Fruit fly (Drosophila melanogaster) whole organism, embryonic: Measurements from ENCODE around the gene CG10477.

Source experiments
- Bgb ChIP-seq: fragments of 200-800 bp; sonication (Bioruptor generic); IDR thresholded peaks from 2 replicates; pipeline ENCODE4 v1.3.6; 2022; ENCODE audit warnings: missing biosample characterization, missing genetic modification characterization; ENCODE audit not compliant: partially characterized antibody
- CG10565 ChIP-seq: fragments of 200-800 bp; sonication (Bioruptor generic); optimal IDR thresholded peaks from 3 replicates; lab custom pipeline; 2016; ENCODE audit warnings: missing biosample characterization, mild to moderate bottlenecking, missing genetic modification characterization
- CG11398 ChIP-seq: fragments of 200-800 bp; sonication (Bioruptor generic); optimal IDR thresholded peaks from 2 replicates; lab custom pipeline; 2016; ENCODE audit warnings: missing biosample characterization, missing genetic modification characterization
- CG14050 ChIP-seq: fragments of 200-800 bp; sonication (Bioruptor generic); IDR thresholded peaks from 3 replicates; pipeline ENCODE4 v1.3.6; 2022; ENCODE audit warnings: missing biosample characterization, missing genetic modification characterization
- CG15011 ChIP-seq: fragments of 200-800 bp; sonication (Bioruptor generic); optimal IDR thresholded peaks from 3 replicates; lab custom pipeline; 2018; ENCODE audit warnings: missing biosample characterization, mild to moderate bottlenecking, missing genetic modification characterization
- CG15479 ChIP-seq: fragments of 200-800 bp; sonication (Bioruptor generic); optimal IDR thresholded peaks from 3 replicates; lab custom pipeline; 2019; ENCODE audit warnings: missing biosample characterization, mild to moderate bottlenecking, missing genetic modification characterization, moderate library complexity
- CG15514 ChIP-seq: fragments of 200-800 bp; sonication (Bioruptor generic); optimal IDR thresholded peaks from 3 replicates; lab custom pipeline; 2017; ENCODE audit warnings: missing biosample characterization, missing genetic modification characterization, mild to moderate bottlenecking, moderate library complexity, missing genetic modification reagents
- CG1602 ChIP-seq: fragments of 200-800 bp; sonication (Bioruptor generic); optimal IDR thresholded peaks from 3 replicates; lab custom pipeline; 2016; ENCODE audit warnings: missing biosample characterization, missing genetic modification characterization
- CG2875 ChIP-seq: fragments of 200-800 bp; sonication (Bioruptor generic); optimal IDR thresholded peaks from 2 replicates; lab custom pipeline; 2017; ENCODE audit warnings: missing biosample characterization, mild to moderate bottlenecking, missing genetic modification characterization, missing genetic modification reagents
- CG34376 ChIP-seq: fragments of 200-800 bp; sonication (Bioruptor generic); optimal IDR thresholded peaks from 2 replicates; lab custom pipeline; 2018; ENCODE audit warnings: missing biosample characterization, mild to moderate bottlenecking, missing genetic modification characterization
- CG6791 ChIP-seq: fragments of 200-800 bp; sonication (Bioruptor generic); IDR thresholded peaks from 3 replicates; pipeline ENCODE4 v1.3.6; 2022; ENCODE audit warnings: missing biosample characterization, missing genetic modification characterization; ENCODE audit not compliant: partially characterized antibody
- CG7745 ChIP-seq: fragments of 200-800 bp; sonication (Bioruptor generic); optimal IDR thresholded peaks from 2 replicates; lab custom pipeline; 2018; ENCODE audit warnings: missing biosample characterization, mild to moderate bottlenecking, missing genetic modification characterization, moderate library complexity
- CG8089 ChIP-seq: fragments of 200-800 bp; sonication (Bioruptor generic); optimal IDR thresholded peaks from 3 replicates; lab custom pipeline; 2016; ENCODE audit warnings: missing biosample characterization, missing genetic modification characterization
- CG8944 ChIP-seq: fragments of 200-800 bp; sonication (Bioruptor generic); optimal IDR thresholded peaks from 3 replicates; lab custom pipeline; 2016; ENCODE audit warnings: missing biosample characterization, missing genetic modification characterization
- CoRest ChIP-seq: fragments of 200-800 bp; sonication (Bioruptor generic); optimal IDR thresholded peaks from 3 replicates; lab custom pipeline; 2018; ENCODE audit warnings: missing biosample characterization, mild to moderate bottlenecking, missing genetic modification characterization, moderate library complexity
- Deaf1 ChIP-seq: fragments of 200-800 bp; optimal IDR thresholded peaks from 3 replicates; lab custom pipeline; 2019; ENCODE audit warnings: missing biosample characterization, mild to moderate bottlenecking, missing genetic modification characterization, moderate library complexity
- Dref ChIP-seq: fragments of 200-800 bp; sonication (Bioruptor generic); IDR thresholded peaks from 2 replicates; pipeline ENCODE4 v1.3.6; 2022; ENCODE audit warnings: missing biosample characterization, missing genetic modification characterization
- Drgx ChIP-seq: fragments of 200-800 bp; sonication (Bioruptor generic); IDR thresholded peaks from 2 replicates; pipeline ENCODE4 v1.3.6; 2022; ENCODE audit warnings: missing biosample characterization, missing genetic modification characterization
- Eip74EF ChIP-seq, 2 experiments: fragments of 200-800 bp in 1 of 2; fragments of >200 bp in 1 of 2; sonication (Bioruptor generic) in 1 of 2; optimal IDR thresholded peaks; 2 replicates each; lab custom pipeline; 2017 to 2019; ENCODE audit warnings: missing biosample characterization in 2 of 2, missing genetic modification characterization in 2 of 2, mild to moderate bottlenecking in 1 of 2, moderate library complexity in 1 of 2
- H2.0 ChIP-seq: fragments of 200-800 bp; sonication (Bioruptor generic); IDR thresholded peaks from 2 replicates; pipeline ENCODE4 v1.3.6; 2022; ENCODE audit warnings: missing biosample characterization, missing genetic modification characterization
- Hr39 ChIP-seq: fragments of >200 bp; optimal IDR thresholded peaks from 2 replicates; lab custom pipeline; 2017
- Hr78 ChIP-seq, 2 experiments: fragments of 200-800 bp in 1 of 2; fragments of >200 bp in 1 of 2; sonication (Bioruptor generic) in 1 of 2; optimal IDR thresholded peaks; 2 replicates each; lab custom pipeline; 2017 to 2019; ENCODE audit warnings: missing biosample characterization in 2 of 2, missing genetic modification characterization in 2 of 2, mild to moderate bottlenecking in 1 of 2, moderate library complexity in 1 of 2
- MBD-R2 ChIP-seq: fragments of 200-800 bp; sonication (Bioruptor generic); IDR thresholded peaks from 2 replicates; pipeline ENCODE4 v1.3.6; 2022; ENCODE audit warnings: missing biosample characterization, missing genetic modification characterization
- Nf-YC ChIP-seq: fragments of 200-800 bp; optimal IDR thresholded peaks from 3 replicates; lab custom pipeline; 2019; ENCODE audit warnings: missing biosample characterization, mild to moderate bottlenecking, missing genetic modification characterization, moderate library complexity
- Oaz ChIP-seq: fragments of 200-800 bp; sonication (Bioruptor generic); IDR thresholded peaks from 2 replicates; pipeline ENCODE4 v1.3.6; 2022; ENCODE audit warnings: missing biosample characterization, missing genetic modification characterization
- Pdp1 ChIP-seq, 2 experiments: fragments of 200-800 bp; sonication (Bioruptor generic); optimal IDR thresholded peaks; 3 replicates each; lab custom pipeline; 2016; ENCODE audit warnings: missing biosample characterization in 2 of 2, missing genetic modification characterization in 2 of 2, mild to moderate bottlenecking in 1 of 2, moderate library complexity in 1 of 2
- Six4 ChIP-seq: fragments of 200-800 bp; sonication (Bioruptor generic); optimal IDR thresholded peaks from 2 replicates; lab custom pipeline; 2016; ENCODE audit warnings: missing biosample characterization, missing genetic modification characterization
- btn ChIP-seq: fragments of 200-800 bp; sonication (Bioruptor generic); optimal IDR thresholded peaks from 2 replicates; lab custom pipeline; 2016; ENCODE audit warnings: missing biosample characterization, missing genetic modification characterization
- chinmo ChIP-seq: fragments of 200-800 bp; sonication (Bioruptor generic); IDR thresholded peaks from 4 replicates; pipeline ENCODE4 v1.3.6; 2022; ENCODE audit warnings: missing biosample characterization, missing genetic modification characterization; ENCODE audit not compliant: partially characterized antibody
- chm ChIP-seq: fragments of 200-800 bp; sonication (Bioruptor generic); IDR thresholded peaks from 2 replicates; pipeline ENCODE4 v1.3.6; 2022; ENCODE audit warnings: missing biosample characterization, missing genetic modification characterization
- disco-r ChIP-seq: fragments of 200-800 bp; sonication (Bioruptor generic); optimal IDR thresholded peaks from 2 replicates; lab custom pipeline; 2016; ENCODE audit warnings: missing biosample characterization, missing genetic modification characterization
- grn ChIP-seq: fragments of 200-800 bp; sonication (Bioruptor generic); optimal IDR thresholded peaks from 3 replicates; lab custom pipeline; 2017; ENCODE audit warnings: missing biosample characterization, missing genetic modification characterization
- hbn ChIP-seq: fragments of 200-800 bp; sonication (Bioruptor generic); IDR thresholded peaks from 2 replicates; pipeline ENCODE4 v1.3.6; 2022; ENCODE audit warnings: missing biosample characterization, missing genetic modification characterization; ENCODE audit not compliant: partially characterized antibody
- inv ChIP-seq: fragments of 200-800 bp; sonication (Bioruptor generic); IDR thresholded peaks from 2 replicates; pipeline ENCODE4 v1.3.6; 2022; ENCODE audit warnings: missing biosample characterization, missing genetic modification characterization; ENCODE audit not compliant: partially characterized antibody
- lbe ChIP-seq: fragments of 200-800 bp; sonication (Bioruptor generic); optimal IDR thresholded peaks from 2 replicates; lab custom pipeline; 2016; ENCODE audit warnings: missing biosample characterization, mild to moderate bottlenecking, missing genetic modification characterization
- prd ChIP-seq, 3 experiments: fragments of >200 bp in 2 of 3; fragments of 200-800 bp in 1 of 3; sonication (Bioruptor generic) in 1 of 3; optimal IDR thresholded peaks in 2 of 3; IDR thresholded peaks in 1 of 3; 2 replicates in 2 of 3; 3 replicates in 1 of 3; pipeline versions ENCODE4 v1.3.6 to Lab custom; 2017 to 2022; ENCODE audit warnings: missing biosample characterization in 1 of 3, missing genetic modification characterization in 1 of 3
- pros ChIP-seq: fragments of 200-800 bp; sonication (Bioruptor generic); optimal IDR thresholded peaks from 3 replicates; lab custom pipeline; 2019; ENCODE audit warnings: missing biosample characterization, mild to moderate bottlenecking, missing genetic modification characterization, moderate library complexity
- sd ChIP-seq: fragments of 200-800 bp; sonication (Bioruptor generic); optimal IDR thresholded peaks from 3 replicates; lab custom pipeline; 2018; ENCODE audit warnings: missing biosample characterization, mild to moderate bottlenecking, missing genetic modification characterization, moderate library complexity
- sisA ChIP-seq: fragments of 200-800 bp; sonication (Bioruptor generic); IDR thresholded peaks from 2 replicates; pipeline ENCODE4 v1.3.6; 2022; ENCODE audit warnings: missing biosample characterization, missing genetic modification characterization
- ssp ChIP-seq: fragments of 200-800 bp; sonication (Bioruptor generic); IDR thresholded peaks from 2 replicates; pipeline ENCODE4 v1.3.6; 2022; ENCODE audit warnings: missing biosample characterization, missing genetic modification characterization
- sug ChIP-seq: fragments of 200-800 bp; optimal IDR thresholded peaks from 2 replicates; lab custom pipeline; 2019; ENCODE audit warnings: missing biosample characterization, mild to moderate bottlenecking, missing genetic modification characterization, moderate library complexity
- tap ChIP-seq: fragments of 200-800 bp; optimal IDR thresholded peaks from 3 replicates; lab custom pipeline; 2019; ENCODE audit warnings: missing biosample characterization, mild to moderate bottlenecking, missing genetic modification characterization, moderate library complexity
- zen ChIP-seq: fragments of 200-800 bp; sonication (Bioruptor generic); optimal IDR thresholded peaks from 3 replicates; lab custom pipeline; 2018; ENCODE audit warnings: missing biosample characterization, mild to moderate bottlenecking, missing genetic modification characterization, moderate library complexity

CG10477 gene

DNA sequence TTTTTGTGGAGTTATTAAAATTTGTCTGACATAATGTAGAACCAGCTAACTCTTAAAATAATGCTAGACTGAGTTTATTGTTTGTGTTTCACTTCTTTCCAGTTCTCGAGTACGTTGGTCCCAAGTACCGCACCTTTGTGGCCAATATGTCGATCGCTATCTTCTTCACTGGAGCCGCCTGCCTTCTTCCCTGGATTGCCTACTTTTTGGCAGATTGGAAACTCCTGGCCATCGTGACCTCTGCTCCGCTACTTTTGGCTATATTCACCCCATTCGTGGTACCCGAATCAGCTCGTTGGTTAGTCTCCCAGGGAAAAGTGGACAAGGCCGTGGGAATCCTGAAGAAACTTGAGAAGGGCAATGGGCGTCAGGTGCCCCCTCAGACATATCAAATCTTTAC, 35.7 kb upstream of the CG10477 start:
- TF ChIP-seq grn (GFP tag; lab: Kevin White, UChicago) (peak; percentile 73), Oaz (GFP tag; lab: Robert Waterston, UW) (no peak), btn (GFP tag; lab: Kevin White, UChicago) (no peak), Hr78 (GFP tag; optimal IDR thresholded peaks at IDR 0.05; lab: Kevin White, UChicago) (peak in 1 of 2 experiments; percentile 56)

DNA sequence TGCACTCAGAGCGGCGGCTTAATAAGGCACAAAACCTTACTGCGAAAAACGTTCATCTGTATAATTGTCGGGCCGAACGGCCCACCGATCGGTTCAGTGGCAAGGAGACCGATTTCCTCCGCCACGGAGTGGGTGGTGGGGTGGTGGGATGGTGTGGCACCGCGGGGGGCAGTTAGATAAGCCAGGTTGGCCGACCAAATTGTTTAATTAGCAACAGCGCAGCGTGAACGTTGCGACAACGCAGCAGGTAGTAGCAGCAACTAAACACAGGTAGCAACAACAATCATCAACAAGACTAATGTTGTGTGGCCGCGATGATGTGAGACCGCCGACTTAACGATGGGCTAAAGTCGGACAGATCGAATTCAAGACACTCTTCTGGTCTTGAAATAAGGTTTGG, 33.8 kb upstream of the CG10477 start:
- TF ChIP-seq Bgb (no peak), CG14050 (GFP tag; lab: Robert Waterston, UW) (no peak), Drgx (GFP tag; lab: Robert Waterston, UW) (peak; percentile 22; the same call in 1 of the 2 replicates), H2.0 (GFP tag; lab: Robert Waterston, UW) (no peak), MBD-R2 (0 out of 2 replicates have a peak, but pooled peaks have one; percentile 13), CG15011 (GFP tag; lab: Kevin White, UChicago) (no peak), hbn (GFP tag; lab: Robert Waterston, UW) (no peak), CG6791 (GFP tag; lab: Robert Waterston, UW) (0 out of 3 replicates have a peak, but pooled peaks have one; percentile 36), CG8089 (GFP tag; lab: Kevin White, UChicago) (no peak), prd (optimal IDR thresholded peaks at IDR 0.05; lab: Kevin White, UChicago) (no peak), prd (GFP tag; IDR thresholded peaks at IDR 0.05; lab: Robert Waterston, UW) (0 out of 3 replicates have a peak, but pooled peaks have one; percentile 18), Nf-YC (tag; lab: Kevin White, UChicago) (no peak), zen (tag; lab: Kevin White, UChicago) (peak; percentile 95), chm (GFP tag; lab: Robert Waterston, UW) (no peak), CG15479 (peak; percentile 57), Hr39 (lab: Kevin White, UChicago) (peak; percentile 20), Dref (GFP tag; lab: Robert Waterston, UW) (0 out of 2 replicates have a peak, but pooled peaks have one; percentile 1)
- TF ChIP-seq, all 482 proteins: peak for 8

DNA sequence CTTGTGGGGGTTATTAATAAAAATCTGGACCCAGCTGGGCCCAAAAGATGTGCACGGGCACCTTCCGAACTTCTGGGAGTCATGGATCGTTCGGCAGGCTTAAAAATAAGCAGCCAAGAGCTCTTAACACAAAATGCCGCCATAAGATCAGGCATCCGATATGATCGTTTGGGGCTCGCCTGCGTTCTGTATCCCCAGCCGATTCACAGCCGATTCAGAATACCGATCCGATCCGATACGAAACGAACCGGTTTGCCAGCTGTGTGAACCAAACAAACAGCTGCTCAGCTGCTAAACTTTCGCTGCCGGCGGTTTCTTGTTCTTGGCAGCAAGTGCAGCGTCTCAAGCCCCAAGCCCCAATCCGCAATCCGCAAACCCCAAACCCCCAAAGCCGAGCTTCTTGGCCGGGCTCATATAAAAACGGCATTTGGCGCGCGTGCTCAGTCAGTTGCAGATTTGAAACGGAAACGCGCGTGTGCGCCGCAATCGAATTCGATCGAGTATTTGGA, 31.5 kb upstream of the CG10477 start, which contains the start of gene CG42269:
CG42269 (plus strand) TSS at position 416 of the 509 bp plus-strand sequence.
- TF ChIP-seq lbe (GFP tag; lab: Kevin White, UChicago) (no peak), tap (tag; lab: Kevin White, UChicago) (no peak), CoRest (no peak), Deaf1 (peak; percentile 56), CG10565 (GFP tag; lab: Kevin White, UChicago) (no peak), disco-r (GFP tag; lab: Kevin White, UChicago) (no peak), Six4 (GFP tag; lab: Kevin White, UChicago) (no peak), CG15514 (no peak), sisA (no peak), chinmo (GFP tag; lab: Robert Waterston, UW) (0 out of 4 replicates have a peak, but pooled peaks have one; percentile 38), CG11398 (GFP tag; lab: Kevin White, UChicago) (no peak), CG8944 (GFP tag; lab: Kevin White, UChicago) (no peak)

DNA sequence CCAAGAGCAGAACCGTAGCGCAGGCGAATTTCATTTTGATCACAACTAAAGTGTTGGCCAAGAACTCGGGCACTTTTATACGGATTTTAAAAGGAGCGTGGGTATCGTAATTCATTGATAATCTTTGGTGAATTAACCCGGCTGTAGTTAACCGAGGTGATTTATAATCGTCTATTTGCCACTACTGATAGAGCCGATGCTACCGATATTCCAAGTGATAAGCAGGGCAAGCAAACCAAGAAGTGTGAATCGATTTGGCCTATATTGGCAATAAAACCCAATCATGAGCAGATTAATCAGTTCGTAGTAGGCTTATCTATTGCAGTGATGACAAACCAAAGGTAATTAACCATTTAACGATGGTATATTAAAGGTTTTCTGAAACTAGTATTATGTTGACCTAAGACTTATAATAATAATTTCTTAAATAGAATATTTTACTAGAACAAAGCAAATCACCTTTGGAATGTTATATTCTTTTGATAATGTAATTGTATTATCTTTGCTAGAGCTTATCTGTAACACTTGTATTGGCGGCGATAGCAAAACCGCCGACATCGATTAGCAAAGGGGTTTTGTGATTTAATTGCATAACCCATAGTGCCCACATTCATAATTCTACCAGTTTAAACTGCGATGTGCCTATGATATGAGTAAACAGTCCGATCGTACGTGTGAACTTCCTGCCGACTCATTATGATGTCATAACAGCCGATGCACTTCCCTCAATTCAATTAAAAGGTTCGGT, 28.6 kb upstream of the CG10477 start, which contains the start of gene CG10472:
CG10472 (minus strand) TSS at position 51 of the 748 bp plus-strand sequence.
- TF ChIP-seq inv (GFP tag; lab: Robert Waterston, UW) = no peak
- no peak for TF ChIP-seq Eip74EF (GFP tag; optimal IDR thresholded peaks at IDR 0.05; lab: Kevin White, UChicago)
- TF ChIP-seq Pdp1 (GFP tag; optimal IDR thresholded peaks at IDR 0.05; lab: Kevin White, UChicago) = peak in 1 of 2 experiments; percentile 85
- no peak for TF ChIP-seq ssp (GFP tag; lab: Robert Waterston, UW)
- TF ChIP-seq CG34376 (GFP tag; lab: Kevin White, UChicago) = peak; percentile 27
- peak; percentile 66 for TF ChIP-seq sug
- no peak for TF ChIP-seq CG2875 (GFP tag; lab: Kevin White, UChicago)
- TF ChIP-seq pros (GFP tag; lab: Kevin White, UChicago) = no peak
- TF ChIP-seq CG1602 = no peak
- TF ChIP-seq sd (tag; lab: Kevin White, UChicago) = peak; percentile 75
- peak; percentile 65 for TF ChIP-seq grn (GFP tag; lab: Kevin White, UChicago)
- no peak for TF ChIP-seq CG7745 (tag; lab: Kevin White, UChicago)
